Fruit fly (Drosophila melanogaster) whole organism, wandering third instar larva: ENCODE results near the gene Gagr.

Experiments
- Abd-B ChIP-seq: fragments of >200 bp; optimal IDR thresholded peaks from 2 replicates; lab custom pipeline; 2017; ENCODE audit warnings: missing biosample characterization, missing genetic modification characterization
- CG32264 ChIP-seq: fragments of 200-800 bp; sonication (Bioruptor generic); optimal IDR thresholded peaks from 2 replicates; lab custom pipeline; 2016; ENCODE audit warnings: missing biosample characterization, missing genetic modification characterization
- CG9705 ChIP-seq: fragments of 200-800 bp; sonication (Bioruptor generic); optimal IDR thresholded peaks from 2 replicates; lab custom pipeline; 2018; ENCODE audit warnings: missing biosample characterization, mild to moderate bottlenecking, missing genetic modification characterization
- CrebA ChIP-seq: fragments of 200-800 bp; sonication (Bioruptor generic); optimal IDR thresholded peaks from 2 replicates; lab custom pipeline; 2016; ENCODE audit warnings: missing biosample characterization, mild to moderate bottlenecking, missing genetic modification characterization, borderline replicate concordance
- Dfd ChIP-seq: fragments of >200 bp; optimal IDR thresholded peaks from 2 replicates; lab custom pipeline; 2017; ENCODE audit warnings: missing biosample characterization, missing genetic modification characterization
- Dif ChIP-seq: fragments of 200-275, 200-300 bp; sonication (Bioruptor generic); optimal IDR thresholded peaks from 2 replicates; lab custom pipeline; 2018; ENCODE audit warnings: missing biosample characterization, missing genetic modification characterization; ENCODE audit not compliant: partially characterized antibody
- GATAd ChIP-seq: sonication (Bioruptor generic); optimal IDR thresholded peaks from 2 replicates; lab custom pipeline; 2016; ENCODE audit warnings: missing biosample characterization, missing genetic modification characterization
- HLH106 ChIP-seq: fragments of 200-800 bp; optimal IDR thresholded peaks from 3 replicates; lab custom pipeline; 2019; ENCODE audit warnings: missing biosample characterization, mild to moderate bottlenecking, missing genetic modification characterization, moderate library complexity
- Hnf4 ChIP-seq: fragments of 200-800 bp; sonication (Bioruptor generic); optimal IDR thresholded peaks from 2 replicates; lab custom pipeline; 2016; ENCODE audit warnings: missing biosample characterization, mild to moderate bottlenecking, missing genetic modification characterization
- Hr78 ChIP-seq: fragments of >200 bp; optimal IDR thresholded peaks from 2 replicates; lab custom pipeline; 2017; ENCODE audit warnings: missing biosample characterization, missing genetic modification characterization
- Hr83 ChIP-seq: fragments of 200-300 bp; sonication (Bioruptor generic); optimal IDR thresholded peaks from 2 replicates; lab custom pipeline; 2016; ENCODE audit warnings: missing biosample characterization, mild to moderate bottlenecking, missing genetic modification characterization, moderate library complexity; ENCODE audit not compliant: poor library complexity, severe bottlenecking
- Jra ChIP-seq: sonication (Bioruptor generic); optimal IDR thresholded peaks from 2 replicates; lab custom pipeline; 2016; ENCODE audit warnings: missing biosample characterization, missing genetic modification characterization
- Mio ChIP-seq: sonication (Bioruptor generic); optimal IDR thresholded peaks from 2 replicates; lab custom pipeline; 2016; ENCODE audit warnings: missing biosample characterization, missing genetic modification characterization
- Myc ChIP-seq: fragments of >200 bp; optimal IDR thresholded peaks from 2 replicates; lab custom pipeline; 2017
- N ChIP-seq: fragments of >200 bp; optimal IDR thresholded peaks from 2 replicates; lab custom pipeline; 2018; ENCODE audit warnings: missing biosample characterization, missing external identifiers, missing genetic modification characterization
- OdsH ChIP-seq: fragments of 200-800 bp; sonication (Bioruptor generic); optimal IDR thresholded peaks from 2 replicates; lab custom pipeline; 2016; ENCODE audit warnings: missing biosample characterization, mild to moderate bottlenecking, missing genetic modification characterization
- Rel ChIP-seq, 2 experiments: fragments of 200-800 bp; sonication (Bioruptor generic) in 1 of 2; optimal IDR thresholded peaks; 2 replicates in 1 of 2; 3 replicates in 1 of 2; lab custom pipeline; 2016 to 2019; ENCODE audit warnings: mild to moderate bottlenecking in 2 of 2, missing biosample characterization in 2 of 2, missing genetic modification characterization in 2 of 2, moderate library complexity in 1 of 2
- Sp1 ChIP-seq: fragments of 200-800 bp; sonication (Bioruptor generic); optimal IDR thresholded peaks from 3 replicates; lab custom pipeline; 2019; ENCODE audit warnings: missing biosample characterization, mild to moderate bottlenecking, missing genetic modification characterization, moderate library complexity
- Vsx2 ChIP-seq: fragments of 200-300, 225-300 bp; sonication (Bioruptor generic); optimal IDR thresholded peaks from 2 replicates; lab custom pipeline; 2018; ENCODE audit warnings: missing biosample characterization, missing genetic modification characterization; ENCODE audit not compliant: partially characterized antibody
- br ChIP-seq: fragments of 200-800 bp; sonication (Bioruptor generic); optimal IDR thresholded peaks from 2 replicates; lab custom pipeline; 2016; ENCODE audit warnings: missing biosample characterization, missing genetic modification characterization
- brk ChIP-seq: fragments of 200-800 bp; sonication (Bioruptor generic); optimal IDR thresholded peaks from 2 replicates; lab custom pipeline; 2016; ENCODE audit warnings: missing biosample characterization, mild to moderate bottlenecking, missing genetic modification characterization
- dl ChIP-seq, 2 experiments: fragments of 175-275, 200-275 bp in 1 of 2; fragments of 200-275 bp in 1 of 2; sonication (Bioruptor generic); optimal IDR thresholded peaks; lab custom pipeline; 2018; ENCODE audit warnings: mild to moderate bottlenecking in 2 of 2, missing biosample characterization in 2 of 2, missing genetic modification characterization in 2 of 2, moderate library complexity in 2 of 2; ENCODE audit not compliant: partially characterized antibody in 2 of 2, insufficient read depth in 1 of 2
- dmrt93B ChIP-seq: fragments of 200-800 bp; sonication (Bioruptor generic); optimal IDR thresholded peaks from 2 replicates; lab custom pipeline; 2018; ENCODE audit warnings: missing biosample characterization, mild to moderate bottlenecking, missing genetic modification characterization
- dsf ChIP-seq: sonication (Bioruptor generic); optimal IDR thresholded peaks from 2 replicates; lab custom pipeline; 2016; ENCODE audit warnings: missing biosample characterization, missing genetic modification characterization, borderline replicate concordance
- ey ChIP-seq: fragments of 200-800 bp; sonication (Bioruptor generic); optimal IDR thresholded peaks from 2 replicates; lab custom pipeline; 2016; ENCODE audit warnings: missing biosample characterization, missing genetic modification characterization
- foxo ChIP-seq, 2 experiments: fragments of 200-800 bp; sonication (Bioruptor generic); optimal IDR thresholded peaks; 2 replicates in 1 of 2; 3 replicates in 1 of 2; lab custom pipeline; 2016 to 2017; ENCODE audit warnings: missing biosample characterization in 2 of 2, missing genetic modification characterization in 2 of 2
- fru ChIP-seq: fragments of 200-800 bp; sonication (Bioruptor generic); optimal IDR thresholded peaks from 3 replicates; lab custom pipeline; 2016; ENCODE audit warnings: missing biosample characterization, mild to moderate bottlenecking, missing genetic modification characterization
- h ChIP-seq: fragments of 200-800 bp; sonication (Bioruptor generic); optimal IDR thresholded peaks from 3 replicates; lab custom pipeline; 2016; ENCODE audit warnings: missing biosample characterization, mild to moderate bottlenecking, missing genetic modification characterization
- jim ChIP-seq: fragments of 175-275, 200-325 bp; sonication (Bioruptor generic); optimal IDR thresholded peaks from 2 replicates; lab custom pipeline; 2016; ENCODE audit warnings: missing biosample characterization, mild to moderate bottlenecking, missing genetic modification characterization
- lola ChIP-seq: fragments of >200 bp; optimal IDR thresholded peaks from 2 replicates; lab custom pipeline; 2017; ENCODE audit warnings: missing biosample characterization, missing genetic modification characterization
- pan ChIP-seq: fragments of >200 bp; optimal IDR thresholded peaks from 2 replicates; lab custom pipeline; 2017
- psq ChIP-seq: fragments of 200-800 bp; sonication (Bioruptor generic); optimal IDR thresholded peaks from 3 replicates; lab custom pipeline; 2017; ENCODE audit warnings: missing biosample characterization, mild to moderate bottlenecking, missing genetic modification characterization, moderate library complexity
- rgr ChIP-seq: fragments of 200-800 bp; sonication (Bioruptor generic); optimal IDR thresholded peaks from 3 replicates; lab custom pipeline; 2016; ENCODE audit warnings: missing biosample characterization, mild to moderate bottlenecking, missing genetic modification characterization
- sage ChIP-seq: fragments of 200-800 bp; sonication (Bioruptor generic); optimal IDR thresholded peaks from 2 replicates; lab custom pipeline; 2016; ENCODE audit warnings: missing biosample characterization, mild to moderate bottlenecking, missing genetic modification characterization
- sv ChIP-seq: fragments of 200-800 bp; sonication (Bioruptor generic); optimal IDR thresholded peaks from 3 replicates; lab custom pipeline; 2016; ENCODE audit warnings: missing biosample characterization, missing genetic modification characterization
- tai ChIP-seq: sonication (Bioruptor generic); optimal IDR thresholded peaks from 2 replicates; lab custom pipeline; 2016; ENCODE audit warnings: missing biosample characterization, missing genetic modification characterization
- usp ChIP-seq: fragments of >200 bp; optimal IDR thresholded peaks from 2 replicates; lab custom pipeline; 2017; ENCODE audit warnings: missing biosample characterization, missing genetic modification characterization
- woc ChIP-seq: sonication (Bioruptor generic); optimal IDR thresholded peaks from 2 replicates; lab custom pipeline; 2016; ENCODE audit warnings: missing biosample characterization, mild to moderate bottlenecking, missing genetic modification characterization

Gene Gagr

DNA sequence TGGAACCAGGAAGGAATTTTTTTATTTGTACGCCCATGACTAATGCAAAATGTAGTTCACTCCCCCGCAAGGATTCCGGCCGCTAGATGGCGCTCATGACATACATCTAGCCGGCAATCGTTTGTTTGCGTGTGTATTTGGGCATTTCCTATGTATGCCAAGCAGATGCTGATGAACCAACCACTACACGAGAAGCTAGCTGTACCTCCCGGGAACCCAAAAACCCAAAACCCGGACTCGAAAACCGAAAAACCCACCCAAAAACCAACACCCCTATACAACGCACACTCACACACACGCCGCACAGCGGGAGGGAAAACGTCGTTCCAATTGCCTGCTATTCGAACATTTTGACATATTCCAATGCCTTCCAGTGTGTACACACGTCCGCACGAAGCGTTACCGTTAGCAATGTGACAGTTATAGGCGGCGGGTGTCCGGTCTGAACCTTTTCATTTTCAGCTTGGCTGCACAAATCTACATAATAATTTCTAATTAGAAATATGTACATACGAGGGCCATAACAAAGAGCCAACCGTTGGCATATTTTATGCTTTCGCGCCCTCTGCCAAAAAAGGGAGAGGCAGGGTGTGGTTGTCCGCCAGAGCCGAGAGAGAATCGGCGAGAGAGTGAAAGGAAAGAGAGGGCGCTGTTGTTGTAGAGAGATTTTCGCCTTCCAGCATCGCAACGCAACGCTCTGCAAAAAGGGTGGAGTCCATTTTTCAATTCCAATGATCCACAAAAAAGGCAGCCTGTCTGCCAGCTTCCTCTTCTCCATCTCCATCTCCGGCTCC, 13.6 kb downstream of the Gagr start:
- TF ChIP-seq dl (GFP tag; optimal IDR thresholded peaks at IDR 0.05; lab: Kevin White, UChicago; ENCODE audit: insufficient read depth in 1 of 2, partially characterized antibody in 2 of 2) (peak; percentile 60), fru (GFP tag; lab: Kevin White, UChicago) (peak; percentile 31), Dfd (GFP tag; lab: Kevin White, UChicago) (no peak), Dif (GFP tag; lab: Kevin White, UChicago) (peak; percentile 71)

DNA sequence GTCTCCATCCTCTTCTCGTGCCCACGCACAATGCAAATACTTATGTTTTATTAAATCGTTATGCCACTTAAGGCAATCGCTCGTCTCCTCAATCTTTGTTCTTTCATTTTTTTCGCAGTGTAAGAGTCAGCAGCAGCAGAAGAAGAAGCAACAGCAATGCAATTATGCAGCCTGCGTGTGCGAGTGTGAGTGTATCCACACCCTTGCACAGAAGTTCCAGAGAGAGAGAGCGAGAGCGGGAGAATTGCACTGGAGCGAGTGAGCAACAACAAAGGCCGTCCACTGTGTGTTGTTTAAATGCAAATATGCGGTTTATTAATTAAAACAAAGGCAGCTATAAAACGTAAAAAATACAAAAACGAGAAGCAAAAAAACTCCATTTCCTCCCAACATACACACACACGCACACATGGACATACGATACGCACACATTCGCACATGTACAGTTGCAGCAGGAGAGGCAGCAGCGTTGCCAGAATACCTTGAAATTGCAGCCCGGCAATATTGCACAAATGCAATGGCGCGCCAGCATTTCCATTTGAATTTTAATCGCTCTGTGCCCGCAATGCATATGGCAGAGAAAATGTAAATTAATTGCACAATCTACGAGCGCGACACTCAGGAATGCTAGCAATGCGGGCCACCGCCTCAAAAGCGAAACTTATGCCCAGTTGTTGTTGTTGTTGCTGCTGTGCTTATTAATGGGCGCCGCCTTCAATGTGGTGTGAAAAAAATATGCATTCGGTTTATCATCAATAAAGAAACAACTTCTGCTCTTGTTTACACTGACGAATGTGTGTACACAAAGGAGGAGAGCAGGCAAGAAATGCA, 14.4 kb downstream of the Gagr start:
- TF ChIP-seq sv (no peak), CG32264 (peak; percentile 9), ey (peak; percentile 44), brk (no peak), Dfd (GFP tag; lab: Kevin White, UChicago) (no peak), Hnf4 (GFP tag; lab: Kevin White, UChicago) (peak; percentile 70), usp (no peak), CG9705 (GFP tag; lab: Kevin White, UChicago) (peak; percentile 60), Abd-B (GFP tag; lab: Kevin White, UChicago) (no peak), Hr83 (GFP tag; lab: Kevin White, UChicago) (peak; percentile 96), Jra (GFP tag; lab: Kevin White, UChicago) (peak; percentile 60), HLH106 (peak; percentile 47), sage (GFP tag; lab: Kevin White, UChicago) (no peak), rgr (GFP tag; lab: Kevin White, UChicago) (peak; percentile 70), CrebA (GFP tag; lab: Kevin White, UChicago) (no peak), h (GFP tag; lab: Kevin White, UChicago) (peak; percentile 45), psq (peak; percentile 36), tai (GFP tag; lab: Kevin White, UChicago) (no peak), dl (GFP tag; optimal IDR thresholded peaks at IDR 0.05; lab: Kevin White, UChicago; ENCODE audit: insufficient read depth in 1 of 2, partially characterized antibody in 2 of 2) (peak; percentile 38 to 76), Rel (GFP tag; optimal IDR thresholded peaks at IDR 0.05; lab: Kevin White, UChicago) (no peak), Rel (tag; optimal IDR thresholded peaks at IDR 0.05; lab: Kevin White, UChicago) (no peak), GATAd (peak; percentile 31), Myc (lab: Kevin White, UChicago) (no peak), lola (GFP tag; lab: Kevin White, UChicago) (no peak), pan (lab: Kevin White, UChicago) (no peak), N (no peak), Mio (GFP tag; lab: Kevin White, UChicago) (no peak), dsf (peak; percentile 78), Dif (GFP tag; lab: Kevin White, UChicago) (peak; percentile 5), foxo (GFP tag; optimal IDR thresholded peaks at IDR 0.05; lab: Kevin White, UChicago) (peak in 1 of 2 experiments; percentile 66), Hr78 (GFP tag; lab: Kevin White, UChicago) (no peak), fru (GFP tag; lab: Kevin White, UChicago) (peak; percentile 45), Sp1 (peak; percentile 63), woc (peak; percentile 6), OdsH (peak; percentile 54), jim (peak; percentile 76), br (peak; percentile 62), Vsx2 (GFP tag; lab: Kevin White, UChicago) (peak; percentile 1), dmrt93B (GFP tag; lab: Kevin White, UChicago) (peak; percentile 41)
